Fruit fly (Drosophila melanogaster) whole organism, adult: ENCODE data around the gene Hs3st-B.

Experiments used
- CG12768 ChIP-seq: fragments of 200-800 bp; sonication (Bioruptor generic); optimal IDR thresholded peaks from 2 replicates; lab custom pipeline; 2017; ENCODE audit warnings: missing biosample characterization, missing genetic modification characterization, mild to moderate bottlenecking, moderate library complexity, missing genetic modification reagents
- CG14711 ChIP-seq: fragments of 200-800 bp; sonication (Bioruptor generic); optimal IDR thresholded peaks from 2 replicates; lab custom pipeline; 2018; ENCODE audit warnings: missing biosample characterization, mild to moderate bottlenecking, missing genetic modification characterization, moderate library complexity
- CG1620 ChIP-seq: fragments of 200-800 bp; sonication (Bioruptor generic); optimal IDR thresholded peaks from 2 replicates; lab custom pipeline; 2016; ENCODE audit warnings: missing biosample characterization, missing genetic modification characterization
- CG33017 ChIP-seq: fragments of 200-800 bp; sonication (Bioruptor generic); optimal IDR thresholded peaks from 2 replicates; lab custom pipeline; 2018; ENCODE audit warnings: missing biosample characterization, mild to moderate bottlenecking, missing genetic modification characterization, moderate library complexity
- CG7045 ChIP-seq: fragments of 200-800 bp; sonication (Bioruptor generic); optimal IDR thresholded peaks from 2 replicates; lab custom pipeline; 2017; ENCODE audit warnings: missing biosample characterization, mild to moderate bottlenecking, missing genetic modification characterization
- Crg-1 ChIP-seq: fragments of 200-800 bp; sonication (Bioruptor generic); optimal IDR thresholded peaks from 2 replicates; lab custom pipeline; 2016; ENCODE audit warnings: missing biosample characterization, missing genetic modification characterization
- Hr96 ChIP-seq: fragments of 200-800 bp; sonication (Bioruptor generic); optimal IDR thresholded peaks from 2 replicates; lab custom pipeline; 2016; ENCODE audit warnings: missing biosample characterization, missing genetic modification characterization
- Mnt ChIP-seq: fragments of 200-800 bp; sonication (Bioruptor generic); optimal IDR thresholded peaks from 2 replicates; lab custom pipeline; 2016; ENCODE audit warnings: missing biosample characterization, mild to moderate bottlenecking, missing genetic modification characterization
- cic ChIP-seq: fragments of 200-800 bp; sonication (Bioruptor generic); optimal IDR thresholded peaks from 2 replicates; lab custom pipeline; 2017; ENCODE audit warnings: missing biosample characterization, mild to moderate bottlenecking, missing genetic modification characterization, moderate library complexity
- pad ChIP-seq: fragments of 200-800 bp; sonication (Bioruptor generic); optimal IDR thresholded peaks from 3 replicates; lab custom pipeline; 2017; ENCODE audit warnings: missing biosample characterization, missing genetic modification characterization, mild to moderate bottlenecking, moderate library complexity, missing genetic modification reagents
- tj ChIP-seq: fragments of 200-800 bp; sonication (Bioruptor generic); optimal IDR thresholded peaks from 3 replicates; lab custom pipeline; 2017; ENCODE audit warnings: missing biosample characterization, mild to moderate bottlenecking, missing genetic modification characterization, moderate library complexity
- toe ChIP-seq: fragments of 200-800 bp; sonication (Bioruptor generic); optimal IDR thresholded peaks from 2 replicates; lab custom pipeline; 2016; ENCODE audit warnings: missing biosample characterization, missing genetic modification characterization

- TF ChIP-seq pad (GFP tag; lab: Kevin White, UChicago) (no peak), CG7045 (GFP tag; lab: Kevin White, UChicago) (no peak), tj (GFP tag; lab: Kevin White, UChicago) (no peak), cic (no peak), CG14711 (tag; lab: Kevin White, UChicago) (no peak), Hr96 (no peak), CG12768 (GFP tag; lab: Kevin White, UChicago) (no peak), toe (GFP tag; lab: Kevin White, UChicago) (no peak), Mnt (GFP tag; lab: Kevin White, UChicago) (no peak), CG33017 (tag; lab: Kevin White, UChicago) (no peak), Crg-1 (no peak), CG1620 (no peak)
Observed at dm6 chrX:19264396-19264795, 16.0 kb downstream of the Hs3st-B start.
